Worm (Caenorhabditis elegans): Measurements from ENCODE around the gene F59B2.9.

F59B2.9 gene

DNA sequence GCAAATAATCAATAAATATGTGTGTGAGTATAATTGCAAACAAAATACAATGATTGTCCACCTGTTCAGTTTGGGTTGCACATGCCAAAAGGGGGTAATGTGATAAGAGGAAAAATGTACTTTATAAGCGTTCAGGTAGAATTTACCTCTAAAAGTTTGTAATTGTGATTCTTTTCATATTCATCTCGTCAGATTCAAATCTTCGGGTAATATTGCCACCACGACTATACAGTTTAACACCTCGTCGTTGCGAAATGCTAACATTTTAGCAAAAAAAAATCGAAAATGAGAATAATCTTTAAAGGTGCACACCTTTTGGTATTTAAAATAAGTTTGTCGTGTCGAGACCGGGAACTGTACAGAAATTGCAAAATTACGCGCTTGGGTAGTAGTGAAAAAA is 31.0 kb upstream of the F59B2.9 start, which contains the start of gene nac-2:
Gene nac-2, minus strand, starts transcription at position 101 of the 400 bp plus-strand sequence.
- TF ChIP-seq tbx-7 (tag; optimal IDR thresholded peaks at IDR 0.05) (no peak), unc-42 (tag; optimal IDR thresholded peaks at IDR 0.05) (no peak), ceh-22 (tag; optimal IDR thresholded peaks at IDR 0.05) (no peak), ceh-48 (tag; optimal IDR thresholded peaks at IDR 0.05) (no peak), sdc-2 (tag; optimal IDR thresholded peaks at IDR 0.05) (no peak), K02D7.2 (tag; optimal IDR thresholded peaks at IDR 0.05) (no peak), gmeb-2 (tag; optimal IDR thresholded peaks at IDR 0.05) (no peak), unc-55 (GFP tag; optimal IDR thresholded peaks at IDR 0.05) (no peak), pha-4 (tag; optimal IDR thresholded peaks at IDR 0.05) (no peak)

DNA sequence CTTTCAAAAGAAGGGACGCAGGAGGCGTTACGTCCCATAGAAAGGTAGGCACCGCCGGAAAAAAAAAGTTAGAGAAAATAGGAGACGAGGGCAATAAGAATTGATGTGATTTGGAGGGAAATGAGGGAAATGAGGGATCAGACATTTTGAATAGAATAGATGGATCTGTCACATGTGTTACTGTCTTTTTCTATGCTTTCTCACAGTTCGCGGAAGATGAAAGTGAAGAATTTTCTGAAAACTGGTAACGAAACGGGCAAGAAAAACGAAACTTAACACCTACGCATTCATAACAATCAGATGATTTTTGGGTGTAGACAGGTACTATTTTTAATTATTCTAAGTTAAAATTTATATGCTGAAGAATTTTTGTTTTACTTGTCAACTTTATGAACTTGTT is 25.4 kb upstream of the F59B2.9 start, which contains the start of gene R107.9:
Gene R107.9, plus strand, starts transcription at position 301 of the 400 bp plus-strand sequence.
- TF ChIP-seq T23F11.4 (GFP tag; optimal IDR thresholded peaks at IDR 0.05) = no peak
- TF ChIP-seq elt-4 (tag; optimal IDR thresholded peaks at IDR 0.05) = no peak
- TF ChIP-seq gmeb-2 (tag; optimal IDR thresholded peaks at IDR 0.05) = no peak
- no peak for TF ChIP-seq dve-1 (tag; optimal IDR thresholded peaks at IDR 0.05)
- TF ChIP-seq Y22D7AL.16 (tag; optimal IDR thresholded peaks at IDR 0.05) = no peak
- no peak for TF ChIP-seq pat-9 (tag; optimal IDR thresholded peaks at IDR 0.05)
- no peak for TF ChIP-seq sox-2 (GFP tag; IDR thresholded peaks at IDR 0.05)
- no peak for TF ChIP-seq K02D7.2 (tag; optimal IDR thresholded peaks at IDR 0.05)

DNA sequence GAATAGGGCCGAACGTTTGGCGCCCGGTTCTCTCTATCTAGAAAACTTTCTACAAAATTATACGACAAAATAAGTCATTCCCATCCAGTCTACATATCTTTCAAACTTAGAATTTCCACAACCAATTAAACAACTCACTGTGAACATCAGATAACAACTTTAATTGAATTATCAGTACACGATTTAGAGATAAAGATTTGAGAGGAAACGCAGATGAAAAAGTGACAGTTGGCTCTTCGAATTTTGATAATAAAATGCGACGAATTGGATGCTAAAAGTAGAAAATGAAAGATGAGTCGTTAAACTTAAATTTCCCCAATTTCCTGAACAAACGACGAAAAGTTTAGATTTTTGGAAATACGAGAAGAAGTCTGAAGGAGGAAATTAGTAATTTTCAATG is 22.8 kb upstream of the F59B2.9 start:
- TF ChIP-seq pax-1 (tag; optimal IDR thresholded peaks at IDR 0.05) (no peak), pha-2 (tag; optimal IDR thresholded peaks at IDR 0.05) (no peak), ceh-22 (tag; optimal IDR thresholded peaks at IDR 0.05) (no peak)

DNA sequence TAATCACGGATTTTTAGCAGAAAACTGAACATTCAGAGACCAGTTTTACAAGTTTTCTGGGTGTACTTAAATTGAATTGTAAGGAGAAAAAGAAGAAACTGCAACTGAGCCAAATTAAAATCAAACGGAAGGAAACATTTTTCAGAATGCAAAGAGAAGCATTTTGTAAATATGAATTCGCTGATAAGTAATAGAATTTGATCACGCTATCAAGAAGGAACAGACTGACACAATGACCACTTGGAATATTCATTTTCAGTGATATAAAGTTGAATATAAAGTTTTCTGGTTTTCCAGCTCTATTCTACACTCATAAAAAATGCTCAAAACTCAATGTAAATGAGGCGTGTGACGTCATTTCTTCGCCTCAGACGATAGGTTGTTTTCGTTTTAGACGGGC is 21.9 kb upstream of the F59B2.9 start:
- no peak for TF ChIP-seq ceh-48 (tag; optimal IDR thresholded peaks at IDR 0.05)
- no peak for TF ChIP-seq ceh-31 (tag; optimal IDR thresholded peaks at IDR 0.05)
- TF ChIP-seq ceh-18 (tag; optimal IDR thresholded peaks at IDR 0.05) = no peak

DNA sequence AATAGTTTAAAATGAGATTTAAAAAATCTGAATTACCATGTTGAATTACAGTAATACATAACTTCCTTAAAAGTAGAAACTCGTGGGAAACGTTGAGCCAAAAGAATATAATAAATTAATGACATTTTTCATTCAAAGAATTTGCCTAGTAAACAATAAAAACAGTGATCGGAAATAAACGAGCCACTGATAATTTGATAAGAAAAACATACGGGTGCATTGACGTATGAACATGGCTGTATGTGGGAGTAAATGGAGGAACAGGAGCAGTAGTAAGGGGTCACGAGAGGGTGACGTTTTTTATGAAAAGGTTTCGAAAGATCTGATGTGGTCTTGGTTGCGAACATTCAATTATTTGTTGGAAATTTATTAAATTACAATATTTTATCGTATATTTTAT is 18.6 kb upstream of the F59B2.9 start:
- no peak for TF ChIP-seq K02D7.2 (tag; optimal IDR thresholded peaks at IDR 0.05)
- no peak for TF ChIP-seq ztf-16 (tag; optimal IDR thresholded peaks at IDR 0.05)
- TF ChIP-seq ceh-30 (tag; optimal IDR thresholded peaks at IDR 0.05) = no peak
- no peak for TF ChIP-seq fkh-10 (GFP tag; optimal IDR thresholded peaks at IDR 0.05)

DNA sequence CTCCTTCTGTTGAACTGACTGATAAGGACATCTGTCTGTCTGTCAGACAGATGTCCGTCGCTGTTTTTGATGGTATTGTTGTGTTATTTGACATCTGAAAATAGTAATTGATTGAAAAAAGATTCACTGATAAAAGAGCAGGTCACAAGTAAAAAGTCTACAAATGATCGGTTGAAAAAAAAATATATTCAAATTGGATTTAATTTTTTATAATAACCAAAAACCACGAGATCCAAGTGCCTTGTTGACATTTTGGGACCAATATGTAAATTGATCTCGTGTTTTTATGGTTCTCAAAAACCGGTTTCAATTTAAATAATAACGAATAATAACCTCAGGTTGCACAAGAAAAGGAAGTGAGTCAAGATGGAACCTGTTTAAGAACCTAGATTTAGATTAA is 14.7 kb upstream of the F59B2.9 start, which contains the start of gene F59B2.13:
Gene F59B2.13, minus strand, starts transcription at position 101 of the 400 bp plus-strand sequence.
- TF ChIP-seq pag-3 (tag; optimal IDR thresholded peaks at IDR 0.05; ENCODE audit: borderline replicate concordance) (no peak), ttx-3 (tag; optimal IDR thresholded peaks at IDR 0.05) (no peak), tbx-2 (tag; optimal IDR thresholded peaks at IDR 0.05) (no peak), pax-1 (tag; optimal IDR thresholded peaks at IDR 0.05) (no peak), lim-6 (tag; optimal IDR thresholded peaks at IDR 0.05) (no peak), K09A11.1 (tag; optimal IDR thresholded peaks at IDR 0.05; ENCODE audit: insufficient read depth) (no peak), ama-1 (optimal IDR thresholded peaks at IDR 0.05) (no peak), fkh-10 (GFP tag; optimal IDR thresholded peaks at IDR 0.05) (no peak), unc-55 (GFP tag; optimal IDR thresholded peaks at IDR 0.05) (no peak), ceh-30 (tag; optimal IDR thresholded peaks at IDR 0.05) (no peak), sox-2 (GFP tag; IDR thresholded peaks at IDR 0.05) (no peak), ceh-48 (tag; optimal IDR thresholded peaks at IDR 0.05) (no peak), ceh-24 (tag; optimal IDR thresholded peaks at IDR 0.05) (no peak), rnt-1 (tag; optimal IDR thresholded peaks at IDR 0.05) (no peak), gmeb-2 (tag; optimal IDR thresholded peaks at IDR 0.05) (no peak)

DNA sequence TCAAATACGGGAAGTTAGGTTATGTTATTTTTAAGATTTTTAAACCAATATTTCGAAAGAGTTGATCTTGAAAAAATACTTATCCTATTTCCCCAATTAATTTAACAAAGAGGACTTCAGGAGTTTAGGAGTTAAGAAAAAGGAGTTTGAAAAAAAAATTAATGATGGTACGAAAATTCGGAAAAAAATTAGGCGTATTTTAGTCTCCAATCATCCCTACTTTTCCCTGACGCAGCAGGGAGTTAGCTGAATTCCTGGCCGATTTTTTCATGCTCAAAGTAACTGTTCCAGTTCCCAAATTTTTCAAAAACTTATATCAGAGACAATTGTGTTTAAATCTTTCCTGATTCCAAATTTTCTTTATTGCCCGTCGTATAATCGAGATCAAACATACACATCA is 11.4 kb upstream of the F59B2.9 start:
- TF ChIP-seq che-1 (tag; optimal IDR thresholded peaks at IDR 0.05) (no peak), npax-4 (tag; optimal IDR thresholded peaks at IDR 0.05) (no peak), ttx-3 (tag; optimal IDR thresholded peaks at IDR 0.05) (no peak), nfya-1 (tag; optimal IDR thresholded peaks at IDR 0.05) (no peak)
